Worm (Caenorhabditis elegans) whole organism, L1 larva: Measurements from ENCODE around the gene ZC239.16.

ENCODE experiments used
- F16B12.6 ChIP-seq: fragments of 150-350 bp; optimal IDR thresholded peaks from 2 replicates; lab custom pipeline; 2014; ENCODE audit warnings: missing biosample characterization, missing genetic modification characterization
- alr-1 ChIP-seq: fragments of 200-800 bp; sonication (Bioruptor generic); optimal IDR thresholded peaks from 2 replicates; lab custom pipeline; 2018; ENCODE audit warnings: borderline replicate concordance, mild to moderate bottlenecking, missing genetic modification characterization, missing compliant biosample characterization
- ama-1 ChIP-seq: fragments of 150-350 bp; optimal IDR thresholded peaks from 2 replicates; lab custom pipeline; 2014
- egl-27 ChIP-seq, 2 experiments: fragments of 150-350 bp in 1 of 2; sonication (generic microtip); optimal IDR thresholded peaks; 3 replicates each; lab custom pipeline; 2017 to 2018; ENCODE audit warnings: missing biosample characterization in 2 of 2, missing genetic modification characterization in 2 of 2, missing genetic modification reagents in 2 of 2
- lir-3 ChIP-seq: sonication (generic microtip); optimal IDR thresholded peaks from 2 replicates; lab custom pipeline; 2016; ENCODE audit warnings: mild to moderate bottlenecking, missing genetic modification characterization, moderate library complexity, missing compliant biosample characterization; ENCODE audit not compliant: poor library complexity
- nhr-12 ChIP-seq: sonication (generic microtip); optimal IDR thresholded peaks from 2 replicates; lab custom pipeline; 2017; ENCODE audit warnings: missing biosample characterization, missing genetic modification characterization
- nhr-76 ChIP-seq: sonication (generic microtip); optimal IDR thresholded peaks from 2 replicates; lab custom pipeline; 2017; ENCODE audit warnings: missing biosample characterization, missing genetic modification characterization
- nhr-77 ChIP-seq: fragments of 150-350 bp; optimal IDR thresholded peaks from 2 replicates; lab custom pipeline; 2014; ENCODE audit warnings: missing biosample characterization, missing genetic modification characterization
- nhr-90 ChIP-seq: sonication (generic microtip); optimal IDR thresholded peaks from 2 replicates; lab custom pipeline; 2016; ENCODE audit warnings: mild to moderate bottlenecking, missing genetic modification characterization, missing compliant biosample characterization; ENCODE audit not compliant: poor library complexity
- snpc-4 ChIP-seq: fragments of 150-350 bp; optimal IDR thresholded peaks from 2 replicates; lab custom pipeline; 2014; ENCODE audit warnings: missing biosample characterization, missing genetic modification characterization
- sptf-1 ChIP-seq: fragments of 150-350 bp; optimal IDR thresholded peaks from 2 replicates; lab custom pipeline; 2014; ENCODE audit warnings: missing biosample characterization, missing genetic modification characterization
- zag-1 ChIP-seq: fragments of 150-350 bp; optimal IDR thresholded peaks from 2 replicates; lab custom pipeline; 2014; ENCODE audit warnings: missing biosample characterization, missing genetic modification characterization

ce11 chrII:3267365-3267764 is 42.2 kb upstream of the ZC239.16 start, which contains the start of gene F02E11.7:
- TF ChIP-seq alr-1 (tag; lab: Kevin White, UChicago) (no peak), zag-1 (tag; lab: Kevin White, UChicago) (no peak), F16B12.6 (tag; lab: Kevin White, UChicago) (no peak), lir-3 (tag; lab: Kevin White, UChicago) (no peak), nhr-77 (tag; lab: Kevin White, UChicago) (no peak), ama-1 (lab: Kevin White, UChicago) (no peak), nhr-12 (tag; lab: Kevin White, UChicago) (no peak), sptf-1 (tag; lab: Kevin White, UChicago) (no peak), nhr-90 (tag; lab: Kevin White, UChicago) (no peak), egl-27 (tag; optimal IDR thresholded peaks at IDR 0.05; lab: Kevin White, UChicago) (no peak), nhr-76 (tag; lab: Kevin White, UChicago) (no peak), snpc-4 (tag; lab: Kevin White, UChicago) (no peak)
